Fruit fly (Drosophila melanogaster): Measurements from ENCODE around the gene CG33293.

dm6 chr3R:5223839-5224238 lies 16.7 kb downstream of the CG33293 start, which contains the start of gene CG14664:
- no peak for TF ChIP-seq CG7101 (tag; optimal IDR thresholded peaks at IDR 0.05)
- TF ChIP-seq Clk (GFP tag; optimal IDR thresholded peaks at IDR 0.05) = no peak
- no peak for TF ChIP-seq cic (GFP tag; optimal IDR thresholded peaks at IDR 0.05)
- no peak for TF ChIP-seq Crg-1 (GFP tag; optimal IDR thresholded peaks at IDR 0.05)
- TF ChIP-seq CG12768 (GFP tag; optimal IDR thresholded peaks at IDR 0.05) = no peak
- no peak for TF ChIP-seq CG33017 (tag; optimal IDR thresholded peaks at IDR 0.05)
- TF ChIP-seq CG5204 (GFP tag; optimal IDR thresholded peaks at IDR 0.05) = no peak
- no peak for TF ChIP-seq bab1 (GFP tag; optimal IDR thresholded peaks at IDR 0.05)
- no peak for TF ChIP-seq cnc (optimal IDR thresholded peaks at IDR 0.05)
- TF ChIP-seq ovo (GFP tag; optimal IDR thresholded peaks at IDR 0.05) = no peak
- TF ChIP-seq toe (GFP tag; optimal IDR thresholded peaks at IDR 0.05) = no peak
